Fruit fly (Drosophila melanogaster) whole organism, embryonic: ENCODE results near the gene CG11353.

Source experiments
- B-H1 ChIP-seq: fragments of 200-800 bp; sonication (Bioruptor generic); IDR thresholded peaks from 3 replicates; pipeline ENCODE4 v1.3.6; 2022; ENCODE audit warnings: missing biosample characterization, missing genetic modification characterization
- CG12155 ChIP-seq: fragments of 200-800 bp; sonication (Bioruptor generic); optimal IDR thresholded peaks from 3 replicates; lab custom pipeline; 2016; ENCODE audit warnings: missing biosample characterization, missing genetic modification characterization
- CG12769 ChIP-seq: fragments of 200-800 bp; sonication (Bioruptor generic); optimal IDR thresholded peaks from 2 replicates; lab custom pipeline; 2019; ENCODE audit warnings: missing biosample characterization, mild to moderate bottlenecking, missing genetic modification characterization, moderate library complexity
- CG5245 ChIP-seq: fragments of 200-800 bp; sonication (Bioruptor generic); optimal IDR thresholded peaks from 3 replicates; lab custom pipeline; 2016; ENCODE audit warnings: missing biosample characterization, missing genetic modification characterization
- Eip74EF ChIP-seq, 2 experiments: fragments of 200-800 bp in 1 of 2; fragments of >200 bp in 1 of 2; sonication (Bioruptor generic) in 1 of 2; optimal IDR thresholded peaks; 2 replicates each; lab custom pipeline; 2017 to 2019; ENCODE audit warnings: missing biosample characterization in 2 of 2, missing genetic modification characterization in 2 of 2, mild to moderate bottlenecking in 1 of 2, moderate library complexity in 1 of 2
- Spps ChIP-seq: fragments of 200-800 bp; sonication (Bioruptor generic); optimal IDR thresholded peaks from 2 replicates; lab custom pipeline; 2018; ENCODE audit warnings: missing biosample characterization, mild to moderate bottlenecking, missing genetic modification characterization
- al ChIP-seq: fragments of 200-800 bp; sonication (Bioruptor generic); IDR thresholded peaks from 2 replicates; pipeline ENCODE4 v1.3.6; 2022; ENCODE audit warnings: missing biosample characterization, missing genetic modification characterization
- lilli ChIP-seq: fragments of 200-800 bp; sonication (Bioruptor generic); optimal IDR thresholded peaks from 3 replicates; lab custom pipeline; 2016; ENCODE audit warnings: missing biosample characterization, missing genetic modification characterization
- peb ChIP-seq: fragments of 200-800 bp; sonication (Bioruptor generic); IDR thresholded peaks from 2 replicates; pipeline ENCODE4 v1.3.6; 2022; ENCODE audit warnings: missing biosample characterization, missing genetic modification characterization

- peak; percentile 99 for TF ChIP-seq al (GFP tag; lab: Robert Waterston, UW)
- peak; percentile 95 for TF ChIP-seq lilli (GFP tag; lab: Kevin White, UChicago)
- TF ChIP-seq CG12769 (tag; lab: Kevin White, UChicago): peak; percentile 71
- peak in 1 of 2 experiments; percentile 97 for TF ChIP-seq Eip74EF (GFP tag; optimal IDR thresholded peaks at IDR 0.05; lab: Kevin White, UChicago)
- TF ChIP-seq peb (GFP tag; lab: Robert Waterston, UW): peak; percentile 98
- peak; percentile 98 for TF ChIP-seq Spps (tag; lab: Kevin White, UChicago)
- TF ChIP-seq B-H1 (GFP tag; lab: Robert Waterston, UW): peak; percentile 98
- TF ChIP-seq CG12155: peak; percentile 95
- TF ChIP-seq CG5245 (GFP tag; lab: Kevin White, UChicago): peak; percentile 86
Observed at dm6 chr3L:4541573-4542371, 8.8 kb downstream of the CG11353 start, which contains the start of gene CG11357.
